Fruit fly (Drosophila melanogaster): Measurements from ENCODE around the gene Ir67b.

- TF ChIP-seq usp (GFP tag; optimal IDR thresholded peaks at IDR 0.05) (no peak), psq (optimal IDR thresholded peaks at IDR 0.05) (no peak), CG8478 (optimal IDR thresholded peaks at IDR 0.05) (no peak)
These were observed 19.3 kb downstream of the Ir67b start, which contains the start of gene CG12362 for dm6 chr3L:10412518-10412917.

Measured in whole organism.